Fruit fly (Drosophila melanogaster) whole organism, embryonic: Measurements from ENCODE around the gene CG5781.
A peak's percentile ranks its signal among the peaks of the same experiment; 100 is the strongest.

Experiments
- Abd-B ChIP-seq: fragments of 200-800 bp; sonication (Bioruptor generic); optimal IDR thresholded peaks from 2 replicates; lab custom pipeline; 2018; ENCODE audit warnings: missing biosample characterization, mild to moderate bottlenecking, missing genetic modification characterization, moderate library complexity
- Ada2b ChIP-seq: fragments of 200-800 bp; sonication (Bioruptor generic); IDR thresholded peaks from 2 replicates; pipeline ENCODE4 v1.3.6; 2022; ENCODE audit warnings: missing biosample characterization, missing genetic modification characterization
- Atf6 ChIP-seq: fragments of 200-800 bp; sonication (Bioruptor generic); IDR thresholded peaks from 2 replicates; pipeline ENCODE4 v1.3.6; 2022; ENCODE audit warnings: missing biosample characterization, missing genetic modification characterization
- CG10147 ChIP-seq: fragments of 200-800 bp; sonication (Bioruptor generic); optimal IDR thresholded peaks from 2 replicates; lab custom pipeline; 2019; ENCODE audit warnings: missing biosample characterization, mild to moderate bottlenecking, missing genetic modification characterization, moderate library complexity
- CG1024 ChIP-seq: fragments of 200-800 bp; sonication (Bioruptor generic); IDR thresholded peaks from 2 replicates; pipeline ENCODE4 v1.3.6; 2022; ENCODE audit warnings: missing biosample characterization, missing genetic modification characterization
- CG10321 ChIP-seq: fragments of 200-800 bp; sonication (Bioruptor generic); IDR thresholded peaks from 2 replicates; pipeline ENCODE4 v1.3.6; 2022; ENCODE audit warnings: missing biosample characterization, missing genetic modification characterization
- CG12155 ChIP-seq: fragments of 200-800 bp; sonication (Bioruptor generic); optimal IDR thresholded peaks from 3 replicates; lab custom pipeline; 2016; ENCODE audit warnings: missing biosample characterization, missing genetic modification characterization
- CG13424 ChIP-seq: fragments of 200-800 bp; sonication (Bioruptor generic); optimal IDR thresholded peaks from 2 replicates; lab custom pipeline; 2019; ENCODE audit warnings: missing biosample characterization, mild to moderate bottlenecking, missing genetic modification characterization, moderate library complexity
- CG14710 ChIP-seq: fragments of 200-800 bp; sonication (Bioruptor generic); optimal IDR thresholded peaks from 3 replicates; lab custom pipeline; 2019; ENCODE audit warnings: missing biosample characterization, mild to moderate bottlenecking, missing genetic modification characterization, moderate library complexity
- CG15011 ChIP-seq: fragments of 200-800 bp; sonication (Bioruptor generic); optimal IDR thresholded peaks from 3 replicates; lab custom pipeline; 2018; ENCODE audit warnings: missing biosample characterization, mild to moderate bottlenecking, missing genetic modification characterization
- CG1529 ChIP-seq: fragments of 200-800 bp; sonication (Bioruptor generic); optimal IDR thresholded peaks from 3 replicates; lab custom pipeline; 2018; ENCODE audit warnings: missing biosample characterization, missing genetic modification characterization
- CG17361 ChIP-seq: fragments of 200-800 bp; sonication (Bioruptor generic); IDR thresholded peaks from 3 replicates; pipeline ENCODE4 v1.3.6; 2022; ENCODE audit warnings: missing biosample characterization, missing genetic modification characterization
- CG2889 ChIP-seq: fragments of 200-800 bp; sonication (Bioruptor generic); IDR thresholded peaks from 3 replicates; pipeline ENCODE4 v1.3.6; 2022; ENCODE audit warnings: missing biosample characterization, missing genetic modification characterization
- CG31224 ChIP-seq: fragments of 200-800 bp; sonication (Bioruptor generic); IDR thresholded peaks from 2 replicates; pipeline ENCODE4 v1.3.6; 2022; ENCODE audit warnings: missing biosample characterization, missing genetic modification characterization
- CG34422 ChIP-seq: fragments of 200-800 bp; sonication (Bioruptor generic); IDR thresholded peaks from 3 replicates; pipeline ENCODE4 v1.3.6; 2022; ENCODE audit warnings: missing biosample characterization, missing genetic modification characterization
- CG3995 ChIP-seq: fragments of 200-800 bp; sonication (Bioruptor generic); optimal IDR thresholded peaks from 3 replicates; lab custom pipeline; 2016; ENCODE audit warnings: missing biosample characterization, missing genetic modification characterization
- CG4730 ChIP-seq: fragments of 200-800 bp; sonication (Bioruptor generic); IDR thresholded peaks from 2 replicates; pipeline ENCODE4 v1.3.6; 2022; ENCODE audit warnings: missing biosample characterization, missing genetic modification characterization
- CG5180 ChIP-seq: fragments of 200-800 bp; sonication (Bioruptor generic); optimal IDR thresholded peaks from 3 replicates; lab custom pipeline; 2017; ENCODE audit warnings: missing biosample characterization, missing genetic modification characterization, mild to moderate bottlenecking, moderate library complexity, missing genetic modification reagents
- CG7271 ChIP-seq: fragments of 200-800 bp; sonication (Bioruptor generic); optimal IDR thresholded peaks from 2 replicates; lab custom pipeline; 2018; ENCODE audit warnings: missing biosample characterization, mild to moderate bottlenecking, missing genetic modification characterization, moderate library complexity
- HHEX ChIP-seq: fragments of 200-800 bp; sonication (Bioruptor generic); optimal IDR thresholded peaks from 3 replicates; lab custom pipeline; 2017; ENCODE audit warnings: missing biosample characterization, mild to moderate bottlenecking, missing genetic modification characterization, missing genetic modification reagents
- HLH3B ChIP-seq: fragments of 200-800 bp; sonication (Bioruptor generic); IDR thresholded peaks from 2 replicates; pipeline ENCODE4 v1.3.6; 2022; ENCODE audit warnings: missing biosample characterization, missing genetic modification characterization
- Hr51 ChIP-seq, 2 experiments: fragments of 200-800 bp; sonication (Bioruptor generic); optimal IDR thresholded peaks; 2 replicates in 1 of 2; 3 replicates in 1 of 2; lab custom pipeline; 2016 to 2018; ENCODE audit warnings: missing biosample characterization in 2 of 2, missing genetic modification characterization in 2 of 2, mild to moderate bottlenecking in 1 of 2, moderate library complexity in 1 of 2
- NFAT ChIP-seq: fragments of 200-800 bp; sonication (Bioruptor generic); IDR thresholded peaks from 2 replicates; pipeline ENCODE4 v1.3.6; 2022; ENCODE audit warnings: missing biosample characterization, missing genetic modification characterization
- Nf-YC ChIP-seq: fragments of 200-800 bp; optimal IDR thresholded peaks from 3 replicates; lab custom pipeline; 2019; ENCODE audit warnings: missing biosample characterization, mild to moderate bottlenecking, missing genetic modification characterization, moderate library complexity
- Optix ChIP-seq: fragments of 200-800 bp; sonication (Bioruptor generic); IDR thresholded peaks from 3 replicates; pipeline ENCODE4 v1.3.6; 2022; ENCODE audit warnings: missing biosample characterization, missing genetic modification characterization
- Ptx1 ChIP-seq: fragments of 200-800 bp; sonication (Bioruptor generic); IDR thresholded peaks from 2 replicates; pipeline ENCODE4 v1.3.6; 2022; ENCODE audit warnings: missing biosample characterization, missing genetic modification characterization
- Scr ChIP-seq: fragments of 200-800 bp; sonication (Bioruptor generic); IDR thresholded peaks from 2 replicates; pipeline ENCODE4 v1.3.6; 2022; ENCODE audit warnings: missing biosample characterization, missing genetic modification characterization; ENCODE audit not compliant: partially characterized antibody
- Stat92E ChIP-seq, 3 experiments: fragments of >200 bp in 2 of 3; fragments of 200-800 bp in 1 of 3; sonication (Bioruptor generic) in 1 of 3; optimal IDR thresholded peaks; 2 replicates each; lab custom pipeline; 2017 to 2019; ENCODE audit warnings: missing biosample characterization in 3 of 3, missing genetic modification characterization in 3 of 3, mild to moderate bottlenecking in 1 of 3, moderate library complexity in 1 of 3
- Xrp1 ChIP-seq: fragments of 200-800 bp; sonication (Bioruptor generic); IDR thresholded peaks from 2 replicates; pipeline ENCODE4 v1.3.6; 2022; ENCODE audit warnings: missing biosample characterization, missing genetic modification characterization
- aop ChIP-seq: fragments of 200-800 bp; sonication (Bioruptor generic); IDR thresholded peaks from 2 replicates; pipeline ENCODE4 v1.3.6; 2022; ENCODE audit warnings: missing biosample characterization, missing genetic modification characterization
- ap ChIP-seq: fragments of 200-800 bp; sonication (Bioruptor generic); IDR thresholded peaks from 2 replicates; pipeline ENCODE4 v1.3.6; 2022; ENCODE audit warnings: missing biosample characterization, missing genetic modification characterization
- ara ChIP-seq: fragments of 200-800 bp; sonication (Bioruptor generic); IDR thresholded peaks from 2 replicates; pipeline ENCODE4 v1.3.6; 2022; ENCODE audit warnings: missing biosample characterization, missing genetic modification characterization
- btn ChIP-seq: fragments of 200-800 bp; sonication (Bioruptor generic); optimal IDR thresholded peaks from 2 replicates; lab custom pipeline; 2016; ENCODE audit warnings: missing biosample characterization, missing genetic modification characterization
- dm ChIP-seq: fragments of 200-800 bp; sonication (Bioruptor generic); optimal IDR thresholded peaks from 3 replicates; lab custom pipeline; 2016; ENCODE audit warnings: missing biosample characterization, missing genetic modification characterization
- fd64A ChIP-seq: fragments of 200-800 bp; sonication (Bioruptor generic); optimal IDR thresholded peaks from 3 replicates; lab custom pipeline; 2018; ENCODE audit warnings: missing biosample characterization, mild to moderate bottlenecking, missing genetic modification characterization
- gcm ChIP-seq: fragments of 200-800 bp; sonication (Bioruptor generic); optimal IDR thresholded peaks from 2 replicates; lab custom pipeline; 2019; ENCODE audit warnings: missing biosample characterization, mild to moderate bottlenecking, missing genetic modification characterization, moderate library complexity
- gro ChIP-seq: fragments of 200-800 bp; sonication (Bioruptor generic); optimal IDR thresholded peaks from 2 replicates; lab custom pipeline; 2016; ENCODE audit warnings: missing biosample characterization, missing genetic modification characterization
- h ChIP-seq: fragments of >200 bp; optimal IDR thresholded peaks from 2 replicates; lab custom pipeline; 2017
- klu ChIP-seq: fragments of 200-800 bp; sonication (Bioruptor generic); IDR thresholded peaks from 2 replicates; pipeline ENCODE4 v1.3.6; 2022; ENCODE audit warnings: missing biosample characterization, missing genetic modification characterization
- lbe ChIP-seq: fragments of 200-800 bp; sonication (Bioruptor generic); optimal IDR thresholded peaks from 2 replicates; lab custom pipeline; 2016; ENCODE audit warnings: missing biosample characterization, mild to moderate bottlenecking, missing genetic modification characterization
- luna ChIP-seq: fragments of 200-800 bp; sonication (Bioruptor generic); optimal IDR thresholded peaks from 2 replicates; lab custom pipeline; 2016; ENCODE audit warnings: missing biosample characterization, missing genetic modification characterization
- nau ChIP-seq: fragments of 200-800 bp; sonication (Bioruptor generic); optimal IDR thresholded peaks from 3 replicates; lab custom pipeline; 2017; ENCODE audit warnings: missing biosample characterization, mild to moderate bottlenecking, missing genetic modification characterization, missing genetic modification reagents
- org-1 ChIP-seq: fragments of 200-800 bp; sonication (Bioruptor generic); optimal IDR thresholded peaks from 2 replicates; lab custom pipeline; 2017; ENCODE audit warnings: missing biosample characterization, missing genetic modification characterization
- scrt ChIP-seq: fragments of 200-800 bp; sonication (Bioruptor generic); optimal IDR thresholded peaks from 2 replicates; lab custom pipeline; 2018; ENCODE audit warnings: missing biosample characterization, mild to moderate bottlenecking, missing genetic modification characterization, moderate library complexity
- sens-2 ChIP-seq: fragments of 200-800 bp; sonication (Bioruptor generic); IDR thresholded peaks from 2 replicates; pipeline ENCODE4 v1.3.6; 2022; ENCODE audit warnings: missing biosample characterization, missing genetic modification characterization
- tap ChIP-seq: fragments of 200-800 bp; optimal IDR thresholded peaks from 3 replicates; lab custom pipeline; 2019; ENCODE audit warnings: missing biosample characterization, mild to moderate bottlenecking, missing genetic modification characterization, moderate library complexity
- zen ChIP-seq: fragments of 200-800 bp; sonication (Bioruptor generic); optimal IDR thresholded peaks from 3 replicates; lab custom pipeline; 2018; ENCODE audit warnings: missing biosample characterization, mild to moderate bottlenecking, missing genetic modification characterization, moderate library complexity
- zfh1 ChIP-seq: fragments of 200-800 bp; sonication (Bioruptor generic); IDR thresholded peaks from 3 replicates; pipeline ENCODE4 v1.3.6; 2022; ENCODE audit warnings: missing biosample characterization, missing genetic modification characterization

CG5781 gene

dm6 chr2L:12720430-12721396 is 23.6 kb upstream of the CG5781 start (continued):
- TF ChIP-seq Atf6 (GFP tag; lab: Robert Waterston, UW), result peak; percentile 76
- TF ChIP-seq btn (GFP tag; lab: Kevin White, UChicago), result no peak
- TF ChIP-seq CG31224, result peak; percentile 93
- TF ChIP-seq lbe (GFP tag; lab: Kevin White, UChicago), result no peak
- TF ChIP-seq CG15011 (GFP tag; lab: Kevin White, UChicago), result no peak
- peak; percentile 1 for TF ChIP-seq Abd-B (GFP tag; lab: Kevin White, UChicago)
- no peak for TF ChIP-seq ap (GFP tag; lab: Robert Waterston, UW)
- no peak for TF ChIP-seq luna (GFP tag; lab: Kevin White, UChicago)
- peak; percentile 29 for TF ChIP-seq CG10147
- TF ChIP-seq tap (tag; lab: Kevin White, UChicago), result peak; percentile 35
- TF ChIP-seq CG12155, result no peak
- peak; percentile 73 for TF ChIP-seq Xrp1 (GFP tag; lab: Robert Waterston, UW)
- TF ChIP-seq CG1529 (GFP tag; lab: Kevin White, UChicago), result no peak
- peak; percentile 61 for TF ChIP-seq HLH3B
- TF ChIP-seq ara (GFP tag; lab: Robert Waterston, UW), result peak; percentile 60
- peak; percentile 8 for TF ChIP-seq HHEX (GFP tag; lab: Kevin White, UChicago)
- no peak for TF ChIP-seq CG10321
- no peak for TF ChIP-seq dm (GFP tag; lab: Kevin White, UChicago)
- TF ChIP-seq Ada2b, result peak; percentile 63
- TF ChIP-seq fd64A (GFP tag; lab: Kevin White, UChicago), result no peak
- TF ChIP-seq CG4730, result peak; percentile 48; the same call in 1 of the 2 replicates
- peak; percentile 26 for TF ChIP-seq scrt
- TF ChIP-seq klu, result no peak
- TF ChIP-seq CG3995 (GFP tag; lab: Kevin White, UChicago), result peak; percentile 11
- peak; percentile 14; the same call in 1 of the 3 replicates for TF ChIP-seq Optix (GFP tag; lab: Robert Waterston, UW)
- TF ChIP-seq CG34422 (GFP tag; lab: Robert Waterston, UW), result 0 out of 3 replicates have a peak, but pooled peaks have one; percentile 53
- peak; percentile 69; the same call in 1 of the 2 replicates for TF ChIP-seq sens-2 (GFP tag; lab: Robert Waterston, UW)
- no peak for TF ChIP-seq Stat92E (GFP tag; optimal IDR thresholded peaks at IDR 0.05; lab: Kevin White, UChicago)
- TF ChIP-seq CG2889 (GFP tag; lab: Robert Waterston, UW), result no peak
- peak; percentile 34 for TF ChIP-seq nau (GFP tag; lab: Kevin White, UChicago)
- peak in 1 of 2 experiments; percentile 49 for TF ChIP-seq Hr51 (GFP tag; optimal IDR thresholded peaks at IDR 0.05; lab: Kevin White, UChicago)
- TF ChIP-seq gcm (GFP tag; lab: Kevin White, UChicago), result no peak
- no peak for TF ChIP-seq h
- peak; percentile 48 for TF ChIP-seq CG5180
- peak; percentile 42 for TF ChIP-seq CG13424 (tag; lab: Kevin White, UChicago)
- TF ChIP-seq aop (GFP tag; lab: Robert Waterston, UW), result no peak
- no peak for TF ChIP-seq zen (tag; lab: Kevin White, UChicago)
- 0 out of 2 replicates have a peak, but pooled peaks have one; percentile 43 for TF ChIP-seq Ptx1
- TF ChIP-seq CG1024 (GFP tag; lab: Robert Waterston, UW), result 0 out of 2 replicates have a peak, but pooled peaks have one; percentile 22
- peak; percentile 40 for TF ChIP-seq CG14710
- peak; percentile 0 for TF ChIP-seq org-1 (GFP tag; lab: Kevin White, UChicago)
- 0 out of 2 replicates have a peak, but pooled peaks have one; percentile 4 for TF ChIP-seq NFAT
- peak; percentile 45; the same call in 1 of the 3 replicates for TF ChIP-seq zfh1 (GFP tag; lab: Robert Waterston, UW)
- TF ChIP-seq CG17361 (GFP tag; lab: Robert Waterston, UW), result peak; percentile 67; the same call in 2 of the 3 replicates
- peak; percentile 54 for TF ChIP-seq Nf-YC (tag; lab: Kevin White, UChicago)
- no peak for TF ChIP-seq gro
- TF ChIP-seq Scr (GFP tag; lab: Robert Waterston, UW), result no peak
- no peak for TF ChIP-seq CG7271 (tag; lab: Kevin White, UChicago)
